Worm (Caenorhabditis elegans) whole organism, L1 larva: ENCODE measurements around the gene F07C3.3.
A peak's percentile ranks its signal among the peaks of the same experiment; 100 is the strongest.

Experiments used
- C04F5.9 ChIP-seq: sonication (generic microtip); optimal IDR thresholded peaks from 2 replicates; lab custom pipeline; 2016; ENCODE audit warnings: missing genetic modification characterization, missing compliant biosample characterization
- C16A3.4 ChIP-seq: fragments of 150-350 bp; optimal IDR thresholded peaks from 2 replicates; lab custom pipeline; 2014; ENCODE audit warnings: missing biosample characterization, missing genetic modification characterization
- C34B4.2 ChIP-seq: sonication (generic microtip); optimal IDR thresholded peaks from 2 replicates; lab custom pipeline; 2017; ENCODE audit warnings: mild to moderate bottlenecking, missing genetic modification characterization, missing compliant biosample characterization
- alr-1 ChIP-seq: fragments of 200-800 bp; sonication (Bioruptor generic); optimal IDR thresholded peaks from 2 replicates; lab custom pipeline; 2018; ENCODE audit warnings: borderline replicate concordance, mild to moderate bottlenecking, missing genetic modification characterization, missing compliant biosample characterization
- aly-2 ChIP-seq: fragments of 150-350 bp; optimal IDR thresholded peaks from 2 replicates; lab custom pipeline; 2014; ENCODE audit warnings: missing biosample characterization, missing genetic modification characterization
- ceh-82 ChIP-seq, 3 experiments: fragments of 150-350 bp in 1 of 3; sonication (generic microtip) in 2 of 3; optimal IDR thresholded peaks; 2 replicates each; lab custom pipeline; 2014 to 2017; ENCODE audit warnings: missing biosample characterization in 3 of 3, missing genetic modification characterization in 3 of 3
- ces-1 ChIP-seq: fragments of 150-350 bp; optimal IDR thresholded peaks from 2 replicates; lab custom pipeline; 2014; ENCODE audit warnings: missing biosample characterization, missing genetic modification reagents, missing genetic modification characterization
- dpl-1 ChIP-seq, 3 experiments: fragments of 150-350 bp in 2 of 3; sonication (generic microtip) in 1 of 3; optimal IDR thresholded peaks; 2 replicates each; lab custom pipeline; 2014 to 2017; ENCODE audit warnings: missing biosample characterization in 3 of 3, missing genetic modification characterization in 3 of 3, missing genetic modification reagents in 3 of 3
- dsc-1 ChIP-seq: sonication (generic microtip); optimal IDR thresholded peaks from 2 replicates; lab custom pipeline; 2016; ENCODE audit warnings: mild to moderate bottlenecking, missing genetic modification characterization, missing compliant biosample characterization
- efl-1 ChIP-seq, 4 experiments: fragments of 150-350 bp; optimal IDR thresholded peaks in 3 of 4; peaks in 1 of 4; 1 replicate in 1 of 4; 2 replicates in 3 of 4; lab custom pipeline; 2014; ENCODE audit warnings: missing biosample characterization in 2 of 4, missing genetic modification characterization in 2 of 4, missing genetic modification reagents in 2 of 4
- efl-3 ChIP-seq: fragments of 200-800 bp; sonication (Bioruptor generic); optimal IDR thresholded peaks from 2 replicates; lab custom pipeline; 2018; ENCODE audit warnings: mild to moderate bottlenecking, missing genetic modification characterization, missing compliant biosample characterization
- elt-2 ChIP-seq: sonication (generic microtip); optimal IDR thresholded peaks from 2 replicates; lab custom pipeline; 2016; ENCODE audit warnings: missing genetic modification characterization, mild to moderate bottlenecking, inconsistent platforms, missing compliant biosample characterization, missing genetic modification reagents
- fkh-10 ChIP-seq: sonication (generic microtip); optimal IDR thresholded peaks from 2 replicates; lab custom pipeline; 2017; ENCODE audit warnings: missing biosample characterization, missing genetic modification reagents, missing genetic modification characterization
- fkh-4 ChIP-seq: sonication (generic microtip); optimal IDR thresholded peaks from 2 replicates; lab custom pipeline; 2016; ENCODE audit warnings: missing compliant biosample characterization, missing genetic modification characterization, borderline replicate concordance
- fkh-8 ChIP-seq: sonication (generic microtip); optimal IDR thresholded peaks from 2 replicates; lab custom pipeline; 2016; ENCODE audit warnings: mild to moderate bottlenecking, missing genetic modification characterization, missing compliant biosample characterization
- fos-1 ChIP-seq: fragments of 150-350 bp; optimal IDR thresholded peaks from 2 replicates; lab custom pipeline; 2014; ENCODE audit warnings: missing biosample characterization, missing genetic modification characterization
- grh-1 ChIP-seq: fragments of 200-800 bp; sonication (Bioruptor generic); IDR thresholded peaks from 2 replicates; pipeline ENCODE4 v1.3.6; 2022; ENCODE audit warnings: missing genetic modification reagents, missing genetic modification characterization, missing compliant biosample characterization
- hlh-4 ChIP-seq: sonication (generic microtip); optimal IDR thresholded peaks from 2 replicates; lab custom pipeline; 2016; ENCODE audit warnings: mild to moderate bottlenecking, missing genetic modification characterization, missing compliant biosample characterization
- hpl-2 ChIP-seq: fragments of 150-350 bp; optimal IDR thresholded peaks from 2 replicates; lab custom pipeline; 2014; ENCODE audit warnings: missing biosample characterization, missing genetic modification reagents, missing genetic modification characterization
- lin-13 ChIP-seq: fragments of 150-350 bp; optimal IDR thresholded peaks from 2 replicates; lab custom pipeline; 2014; ENCODE audit warnings: missing biosample characterization, missing genetic modification reagents, missing genetic modification characterization
- lin-14 ChIP-seq: fragments of 200-800 bp; sonication (Bioruptor generic); optimal IDR thresholded peaks from 2 replicates; lab custom pipeline; 2018; ENCODE audit warnings: mild to moderate bottlenecking, missing genetic modification characterization, moderate library complexity, missing compliant biosample characterization
- lin-15B ChIP-seq: fragments of 150-350 bp; sonication (generic microtip); optimal IDR thresholded peaks from 3 replicates; lab custom pipeline; 2014; ENCODE audit warnings: missing biosample characterization, missing genetic modification characterization
- lin-35 ChIP-seq, 2 experiments: fragments of 150-350 bp; optimal IDR thresholded peaks; 2 replicates each; lab custom pipeline; 2014; ENCODE audit warnings: missing biosample characterization in 2 of 2, missing genetic modification characterization in 2 of 2, missing genetic modification reagents in 2 of 2
- lsy-2 ChIP-seq, 2 experiments: fragments of 150-350 bp; optimal IDR thresholded peaks; 2 replicates each; lab custom pipeline; 2014; ENCODE audit warnings: missing biosample characterization in 2 of 2, missing genetic modification characterization in 2 of 2
- mab-9 ChIP-seq: fragments of 200-800 bp; sonication (Bioruptor generic); IDR thresholded peaks from 2 replicates; pipeline ENCODE4 v1.3.6; 2022; ENCODE audit warnings: missing genetic modification reagents, missing genetic modification characterization, missing compliant biosample characterization
- mdl-1 ChIP-seq, 2 experiments: fragments of 150-350 bp; optimal IDR thresholded peaks; 2 replicates each; lab custom pipeline; 2014 to 2017; ENCODE audit warnings: missing biosample characterization in 2 of 2, missing genetic modification characterization in 2 of 2, inconsistent platforms in 1 of 2
- mef-2 ChIP-seq: fragments of 150-350 bp; optimal IDR thresholded peaks from 2 replicates; lab custom pipeline; 2014; ENCODE audit warnings: missing biosample characterization, missing genetic modification characterization
- nhr-19 ChIP-seq: fragments of 200-800 bp; sonication (Bioruptor generic); conservative IDR thresholded peaks from 2 replicates; pipeline ENCODE4 v1.3.6; 2022; ENCODE audit warnings: missing genetic modification characterization, missing compliant biosample characterization
- nhr-20 ChIP-seq: sonication (generic microtip); optimal IDR thresholded peaks from 2 replicates; lab custom pipeline; 2016; ENCODE audit warnings: mild to moderate bottlenecking, missing genetic modification characterization, missing compliant biosample characterization
- nhr-47 ChIP-seq: sonication (generic microtip); optimal IDR thresholded peaks from 2 replicates; lab custom pipeline; 2016; ENCODE audit warnings: mild to moderate bottlenecking, missing genetic modification characterization, moderate library complexity, missing compliant biosample characterization
- nhr-71 ChIP-seq: sonication (generic microtip); optimal IDR thresholded peaks from 2 replicates; lab custom pipeline; 2016; ENCODE audit warnings: mild to moderate bottlenecking, missing genetic modification characterization, moderate library complexity, missing compliant biosample characterization
- nhr-85 ChIP-seq: sonication (generic microtip); peaks from one replicate; lab custom pipeline; 2016; ENCODE audit warnings: missing genetic modification characterization, inconsistent platforms, missing compliant biosample characterization
- pax-3 ChIP-seq: fragments of 200-800 bp; sonication (Bioruptor generic); optimal IDR thresholded peaks from 2 replicates; lab custom pipeline; 2018; ENCODE audit warnings: mild to moderate bottlenecking, missing genetic modification characterization, moderate library complexity, missing compliant biosample characterization
- rnt-1 ChIP-seq: sonication (generic microtip); optimal IDR thresholded peaks from 2 replicates; lab custom pipeline; 2016; ENCODE audit warnings: mild to moderate bottlenecking, missing genetic modification characterization, moderate library complexity, missing compliant biosample characterization
- skn-1 ChIP-seq: fragments of 150-350 bp; optimal IDR thresholded peaks from 2 replicates; lab custom pipeline; 2014; ENCODE audit warnings: missing biosample characterization, missing genetic modification characterization
- snu-23 ChIP-seq: sonication (generic microtip); optimal IDR thresholded peaks from 2 replicates; lab custom pipeline; 2016; ENCODE audit warnings: missing genetic modification characterization, missing compliant biosample characterization
- sup-37 ChIP-seq: fragments of 200-800 bp; sonication (Bioruptor generic); optimal IDR thresholded peaks from 2 replicates; lab custom pipeline; 2018; ENCODE audit warnings: mild to moderate bottlenecking, missing genetic modification characterization, missing compliant biosample characterization
- unc-130 ChIP-seq: fragments of 150-350 bp; optimal IDR thresholded peaks from 2 replicates; lab custom pipeline; 2017; ENCODE audit warnings: missing biosample characterization, missing genetic modification characterization, inconsistent platforms
- unc-62 ChIP-seq: fragments of 150-350 bp; optimal IDR thresholded peaks from 2 replicates; lab custom pipeline; 2014; ENCODE audit warnings: missing biosample characterization, missing genetic modification reagents, missing genetic modification characterization
- unc-98 ChIP-seq: fragments of 200-800 bp; sonication (Bioruptor generic); IDR thresholded peaks from 2 replicates; pipeline ENCODE4 v1.3.6; 2022; ENCODE audit warnings: missing genetic modification characterization, missing compliant biosample characterization
- xbp-1 ChIP-seq: sonication (generic microtip); optimal IDR thresholded peaks from 2 replicates; lab custom pipeline; 2016; ENCODE audit warnings: missing genetic modification characterization, missing compliant biosample characterization
- zip-4 ChIP-seq: fragments of 200-800 bp; sonication (Bioruptor generic); optimal IDR thresholded peaks from 2 replicates; lab custom pipeline; 2018; ENCODE audit warnings: mild to moderate bottlenecking, missing genetic modification characterization, moderate library complexity, missing compliant biosample characterization
- ztf-4 ChIP-seq: fragments of 150-350 bp; optimal IDR thresholded peaks from 2 replicates; lab custom pipeline; 2014; ENCODE audit warnings: missing biosample characterization, missing genetic modification characterization

F07C3.3 gene

DNA sequence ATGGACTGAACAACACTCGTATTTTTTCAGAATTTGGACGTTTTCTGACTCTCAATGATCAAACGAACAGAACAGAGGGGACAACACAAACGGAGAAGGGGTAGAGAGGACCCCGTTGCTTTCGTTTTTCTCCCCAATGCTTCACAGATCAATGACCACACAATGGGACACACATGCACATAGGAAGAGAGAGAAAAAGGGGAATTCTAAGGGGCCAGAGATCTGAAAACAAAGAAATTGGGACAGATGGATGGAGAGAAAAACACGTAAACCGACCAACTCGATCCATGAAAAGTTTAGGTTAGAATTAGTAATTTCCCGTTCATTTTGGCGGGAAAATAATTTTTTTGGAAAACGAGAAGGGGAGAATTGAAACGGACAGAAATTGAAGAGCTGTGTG is 38.2 kb upstream of the F07C3.3 start:
- TF ChIP-seq efl-1 (optimal IDR thresholded peaks at IDR 0.05; lab: Kevin White, UChicago) (no peak), efl-1 (GFP tag; optimal IDR thresholded peaks at IDR 0.05 in 1 of 2; lab: Kevin White, UChicago) (peak in 1 of 2 experiments; percentile 38), nhr-19 (no peak), nhr-20 (peak; percentile 25), rnt-1 (tag; lab: Kevin White, UChicago) (peak; percentile 32), dsc-1 (tag; lab: Kevin White, UChicago) (peak; percentile 24), lin-35 (GFP tag; optimal IDR thresholded peaks at IDR 0.05; lab: Kevin White, UChicago) (no peak), efl-3 (GFP tag; lab: Kevin White, UChicago) (no peak), lin-14 (GFP tag; lab: Kevin White, UChicago) (peak; percentile 68), nhr-71 (peak; percentile 55)

DNA sequence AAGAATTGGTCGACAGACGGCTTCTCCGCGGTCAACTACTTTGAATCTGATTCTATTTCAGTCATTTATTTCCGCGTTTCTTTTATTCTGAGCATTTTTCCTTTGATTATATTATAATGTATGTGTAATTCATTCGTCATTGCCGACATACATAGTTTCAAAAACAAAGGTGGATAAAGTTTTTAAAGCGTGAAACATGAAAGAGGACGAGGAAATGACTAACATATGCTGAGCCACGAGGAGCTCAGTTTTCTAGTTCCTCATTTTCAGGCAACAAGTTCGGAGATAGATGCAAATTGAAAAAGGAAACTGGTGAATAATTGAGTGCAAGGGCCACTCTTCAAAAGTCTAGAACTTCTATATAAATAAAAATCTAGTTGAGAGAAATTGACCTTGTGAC is 36.0 kb upstream of the F07C3.3 start:
- TF ChIP-seq snu-23 (GFP tag; lab: Kevin White, UChicago): no peak
- TF ChIP-seq mef-2: no peak
- TF ChIP-seq dsc-1 (tag; lab: Kevin White, UChicago): peak; percentile 68
- no peak for TF ChIP-seq xbp-1 (tag; lab: Kevin White, UChicago)
- TF ChIP-seq ztf-4: no peak
- TF ChIP-seq fkh-8 (tag; lab: Kevin White, UChicago): peak; percentile 5
- no peak for TF ChIP-seq grh-1 (GFP tag; lab: Robert Waterston, UW)
- no peak for TF ChIP-seq C04F5.9 (tag; lab: Kevin White, UChicago)
- TF ChIP-seq fkh-4: no peak
- no peak for TF ChIP-seq hpl-2 (GFP tag; lab: Kevin White, UChicago)
- TF ChIP-seq C16A3.4 (tag; lab: Kevin White, UChicago): no peak
- no peak for TF ChIP-seq unc-62
- no peak for TF ChIP-seq lin-13 (GFP tag; lab: Kevin White, UChicago)
- TF ChIP-seq dpl-1 (GFP tag; optimal IDR thresholded peaks at IDR 0.05; lab: Kevin White, UChicago): no peak
- TF ChIP-seq elt-2 (tag; lab: Kevin White, UChicago): no peak
- TF ChIP-seq efl-1 (optimal IDR thresholded peaks at IDR 0.05; lab: Kevin White, UChicago): no peak
- TF ChIP-seq efl-1 (GFP tag; optimal IDR thresholded peaks at IDR 0.05 in 1 of 2; lab: Kevin White, UChicago): peak in 1 of 2 experiments; percentile 9
- TF ChIP-seq fos-1 (tag; lab: Kevin White, UChicago): no peak
- TF ChIP-seq sup-37 (GFP tag; lab: Kevin White, UChicago): no peak

DNA sequence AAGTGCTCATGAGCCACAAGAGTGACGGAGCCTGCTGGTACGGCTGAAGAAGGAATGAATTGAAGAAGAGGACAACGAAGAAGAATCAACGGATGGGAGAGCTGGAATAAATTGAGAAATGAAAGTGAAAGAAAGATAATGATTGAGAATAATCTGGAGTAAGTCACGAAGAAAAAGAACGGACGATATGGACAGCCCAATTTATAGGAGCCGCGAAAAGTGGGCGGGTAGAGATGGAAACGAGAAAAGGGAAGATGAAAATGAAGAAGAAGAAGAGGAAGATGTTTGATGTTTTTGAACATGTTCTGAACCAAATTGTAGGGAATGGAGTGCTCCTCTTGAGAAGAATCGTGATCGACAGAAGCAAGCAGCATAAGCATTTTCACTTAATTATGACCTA is 34.2 kb upstream of the F07C3.3 start, which contains the start of gene slc-17.7:
TSS of gene slc-17.7 (minus strand) at position 101 of the 400 bp plus-strand sequence.
- TF ChIP-seq pax-3 (tag; lab: Kevin White, UChicago) (no peak), snu-23 (GFP tag; lab: Kevin White, UChicago) (no peak), nhr-19 (no peak)

DNA sequence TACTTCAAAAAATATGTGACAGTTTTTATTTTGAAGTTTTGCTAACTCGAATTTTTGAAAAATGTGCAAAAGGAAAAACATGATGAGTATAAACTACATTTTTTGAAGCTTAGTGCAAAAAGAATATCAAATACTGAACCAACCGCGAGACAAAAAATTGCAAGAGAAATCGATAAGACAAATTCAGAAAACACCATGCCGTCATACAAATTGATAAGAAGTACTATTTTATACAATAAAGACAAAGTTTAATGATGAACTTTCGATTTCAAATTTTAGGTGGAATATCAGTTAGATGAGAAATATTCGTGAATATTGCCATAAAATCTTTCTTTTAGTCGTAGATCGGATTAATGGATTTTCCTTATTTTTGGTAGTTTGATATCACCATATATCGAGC is 30.5 kb upstream of the F07C3.3 start:
- TF ChIP-seq hlh-4 (no peak), elt-2 (tag; lab: Kevin White, UChicago) (peak; percentile 10), ceh-82 (tag; optimal IDR thresholded peaks at IDR 0.05; lab: Kevin White, UChicago) (no peak), nhr-20 (peak; percentile 13)

DNA sequence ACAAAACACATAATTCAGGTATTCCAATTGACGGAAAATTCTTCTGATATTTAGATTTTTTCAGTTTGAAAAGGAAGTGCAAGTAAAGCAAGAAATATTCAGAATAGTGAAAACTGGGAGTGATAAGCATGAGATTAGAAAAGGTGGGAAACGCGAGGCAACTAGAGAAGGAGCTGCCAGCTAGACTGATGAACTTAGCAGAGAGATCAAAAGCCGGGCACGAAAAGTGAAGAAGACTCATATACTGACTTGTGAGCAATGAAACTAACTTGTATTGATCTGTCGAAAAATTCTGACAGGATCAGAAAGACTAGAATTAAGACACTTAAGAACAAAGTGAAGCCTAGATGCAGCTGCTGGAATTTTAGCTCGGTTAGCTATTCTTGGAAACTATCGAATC is 29.3 kb upstream of the F07C3.3 start, which contains the start of gene nhr-36:
TSS of gene nhr-36 (minus strand) at position 101 of the 400 bp plus-strand sequence.
- TF ChIP-seq unc-98 (GFP tag; lab: Robert Waterston, UW) (no peak), fkh-8 (tag; lab: Kevin White, UChicago) (peak; percentile 24), nhr-71 (peak; percentile 36), nhr-47 (peak; percentile 32)
- TF ChIP-seq, all 84 proteins: peak for 3

DNA sequence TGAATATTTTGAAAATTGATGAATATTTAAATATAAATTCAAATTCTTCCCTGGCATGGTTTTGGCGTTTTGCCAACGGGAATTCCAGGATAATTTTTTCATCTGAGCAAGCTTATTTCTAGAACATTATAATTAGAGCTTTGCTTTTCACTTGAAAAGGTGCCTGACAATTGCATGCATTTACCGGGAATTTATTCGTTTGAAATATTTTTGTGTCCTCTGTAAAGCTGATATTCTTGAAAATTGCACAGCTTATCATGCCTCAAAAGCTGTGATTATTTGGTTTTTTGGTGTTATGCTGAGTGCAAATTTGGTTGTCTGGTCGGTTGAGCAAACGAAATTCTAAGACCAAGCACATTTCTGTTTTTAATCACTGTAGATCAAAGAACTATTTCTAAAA is 28.2 kb upstream of the F07C3.3 start:
- TF ChIP-seq lsy-2 (tag; optimal IDR thresholded peaks at IDR 0.05; lab: Kevin White, UChicago): no peak
- TF ChIP-seq unc-130: no peak
- peak; percentile 58 for TF ChIP-seq hlh-4
- no peak for TF ChIP-seq lin-15B (tag; lab: Kevin White, UChicago)
- no peak for TF ChIP-seq nhr-85 (tag; lab: Kevin White, UChicago)
- TF ChIP-seq alr-1 (tag; lab: Kevin White, UChicago): no peak
- TF ChIP-seq fkh-10: no peak
- TF ChIP-seq C34B4.2 (tag; lab: Kevin White, UChicago): no peak
- TF ChIP-seq zip-4 (GFP tag; lab: Kevin White, UChicago): no peak
- TF ChIP-seq mab-9: no peak
- no peak for TF ChIP-seq skn-1
- no peak for TF ChIP-seq ces-1 (GFP tag; lab: Kevin White, UChicago)
- TF ChIP-seq mdl-1 (tag; optimal IDR thresholded peaks at IDR 0.05; lab: Kevin White, UChicago): no peak
- TF ChIP-seq aly-2 (tag; lab: Kevin White, UChicago): no peak
